Worm (Caenorhabditis elegans): ENCODE results near the gene C49G7.12.

DNA sequence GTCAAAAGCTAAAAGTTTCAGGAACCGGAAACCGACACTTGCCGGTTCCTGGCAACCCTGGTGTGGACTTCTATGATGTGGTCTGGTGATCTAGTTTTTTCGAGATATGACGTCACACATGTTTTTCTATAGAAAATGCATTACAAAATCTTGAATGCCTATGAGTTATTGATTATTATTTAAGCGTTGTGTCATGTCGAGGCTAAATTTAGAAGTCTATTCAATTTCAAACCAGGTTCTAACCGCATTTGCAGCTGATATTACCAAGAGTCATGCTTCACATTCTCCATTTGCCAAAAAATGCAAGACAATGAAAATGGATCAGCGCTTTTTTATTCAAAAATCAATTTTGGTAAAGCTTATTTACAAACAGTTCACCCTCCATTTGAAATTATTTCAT, 19.0 kb upstream of the C49G7.12 start, which contains the start of gene K09D9.3:
- no peak for TF ChIP-seq daf-19 (GFP tag; conservative IDR thresholded peaks at IDR 0.05)
- no peak for TF ChIP-seq mdl-1 (tag; optimal IDR thresholded peaks at IDR 0.05)
- no peak for TF ChIP-seq jun-1 (tag; optimal IDR thresholded peaks at IDR 0.05)
- no peak for TF ChIP-seq hmg-1.1 (GFP tag; IDR thresholded peaks at IDR 0.05)
- TF ChIP-seq F49E8.2 (tag; optimal IDR thresholded peaks at IDR 0.05; ENCODE audit: borderline replicate concordance) = no peak

All from whole organism, L4 larva.